Worm (Caenorhabditis elegans): ENCODE results near the gene str-232.

Gene str-232

ce11 chrV:15969653-15970052, 45.9 kb downstream of the str-232 start, which contains the start of gene F36G9.7:
TSS of gene F36G9.7 (minus strand) at chrV:15969753.
- TF ChIP-seq aly-1 (tag; optimal IDR thresholded peaks at IDR 0.05) (no peak), tra-4 (tag; optimal IDR thresholded peaks at IDR 0.05) (no peak), hnd-1 (tag; optimal IDR thresholded peaks at IDR 0.05) (no peak), pes-1 (GFP tag; IDR thresholded peaks at IDR 0.05) (no peak), hmbx-1 (tag; optimal IDR thresholded peaks at IDR 0.05) (no peak), scrt-1 (GFP tag; IDR thresholded peaks at IDR 0.05) (no peak)

- TF ChIP-seq tbx-11 (GFP tag; IDR thresholded peaks at IDR 0.05) = no peak
- TF ChIP-seq sea-1 (GFP tag; conservative IDR thresholded peaks at IDR 0.05) = no peak
Measured at ce11 chrV:15967542-15967941, 48.0 kb downstream of the str-232 start, which contains the start of gene sri-1. TSS of gene sri-1 (minus strand) at chrV:15967642.

ce11 chrV:15965114-15965513, 50.4 kb downstream of the str-232 start, which contains the start of gene sri-2:
TSS of gene sri-2 (minus strand) at chrV:15965214.
- TF ChIP-seq sea-1 (GFP tag; conservative IDR thresholded peaks at IDR 0.05) = no peak
- TF ChIP-seq aly-1 (tag; optimal IDR thresholded peaks at IDR 0.05) = no peak
- no peak for TF ChIP-seq tbx-11 (GFP tag; IDR thresholded peaks at IDR 0.05)
- no peak for TF ChIP-seq F13C5.2 (tag; optimal IDR thresholded peaks at IDR 0.05)
- TF ChIP-seq flt-1 (GFP tag; IDR thresholded peaks at IDR 0.05) = no peak
- no peak for TF ChIP-seq hnd-1 (tag; optimal IDR thresholded peaks at IDR 0.05)
- no peak for TF ChIP-seq B0310.2 (tag; optimal IDR thresholded peaks at IDR 0.05)
